Worm (Caenorhabditis elegans) whole organism, L2 larva: Measurements from ENCODE around the gene jac-1.

ENCODE experiments used
- C34F6.9 ChIP-seq: fragments of 150-350 bp; optimal IDR thresholded peaks from 2 replicates; lab custom pipeline; 2014; ENCODE audit warnings: missing biosample characterization, missing genetic modification characterization
- F13H6.1 ChIP-seq: sonication (generic microtip); optimal IDR thresholded peaks from 2 replicates; lab custom pipeline; 2016; ENCODE audit warnings: missing genetic modification characterization, missing compliant biosample characterization
- Y55F3AM.14 ChIP-seq: fragments of 200-800 bp; sonication (Bioruptor generic); optimal IDR thresholded peaks from 2 replicates; lab custom pipeline; 2018; ENCODE audit warnings: mild to moderate bottlenecking, missing genetic modification characterization, missing compliant biosample characterization
- ZK546.5 ChIP-seq: sonication (generic microtip); optimal IDR thresholded peaks from 2 replicates; lab custom pipeline; 2017; ENCODE audit warnings: missing biosample characterization, missing genetic modification characterization
- aly-2 ChIP-seq: fragments of 150-350 bp; optimal IDR thresholded peaks from 2 replicates; lab custom pipeline; 2014; ENCODE audit warnings: missing biosample characterization, missing genetic modification characterization
- ceh-16 ChIP-seq: fragments of 150-350 bp; optimal IDR thresholded peaks from 2 replicates; lab custom pipeline; 2014; ENCODE audit warnings: missing biosample characterization, missing genetic modification characterization
- ceh-82 ChIP-seq: fragments of 150-350 bp; optimal IDR thresholded peaks from 2 replicates; lab custom pipeline; 2014; ENCODE audit warnings: missing biosample characterization, missing genetic modification characterization
- crh-2 ChIP-seq: sonication (generic microtip); optimal IDR thresholded peaks from 2 replicates; lab custom pipeline; 2017; ENCODE audit warnings: missing biosample characterization, missing genetic modification characterization
- dmd-4 ChIP-seq: sonication (generic microtip); optimal IDR thresholded peaks from 2 replicates; lab custom pipeline; 2017; ENCODE audit warnings: missing biosample characterization, missing genetic modification characterization
- egl-27 ChIP-seq: sonication (generic microtip); optimal IDR thresholded peaks from 3 replicates; lab custom pipeline; 2017; ENCODE audit warnings: missing biosample characterization, missing genetic modification reagents, missing genetic modification characterization
- elt-3 ChIP-seq: sonication (generic microtip); optimal IDR thresholded peaks from 2 replicates; lab custom pipeline; 2017; ENCODE audit warnings: missing biosample characterization, missing genetic modification characterization
- gmeb-1 ChIP-seq: fragments of 150-350 bp; optimal IDR thresholded peaks from 2 replicates; lab custom pipeline; 2014; ENCODE audit warnings: missing biosample characterization, missing genetic modification characterization
- lin-11 ChIP-seq: fragments of 150-350 bp; sonication (generic microtip); optimal IDR thresholded peaks from 2 replicates; lab custom pipeline; 2014; ENCODE audit warnings: missing biosample characterization, missing genetic modification characterization, inconsistent platforms, mixed read lengths
- lin-13 ChIP-seq: fragments of 150-350 bp; optimal IDR thresholded peaks from 2 replicates; lab custom pipeline; 2014; ENCODE audit warnings: missing biosample characterization, missing genetic modification reagents, missing genetic modification characterization
- lsy-2 ChIP-seq, 2 experiments: fragments of 150-350 bp in 1 of 2; sonication (generic microtip) in 1 of 2; optimal IDR thresholded peaks; 2 replicates each; lab custom pipeline; 2014 to 2017; ENCODE audit warnings: missing biosample characterization in 2 of 2, missing genetic modification characterization in 2 of 2
- mab-5 ChIP-seq: fragments of 150-350 bp; optimal IDR thresholded peaks from 2 replicates; lab custom pipeline; 2014; ENCODE audit warnings: missing biosample characterization, missing genetic modification characterization
- mbf-1 ChIP-seq: sonication (generic microtip); optimal IDR thresholded peaks from 2 replicates; lab custom pipeline; 2017; ENCODE audit warnings: missing biosample characterization, missing genetic modification characterization
- nhr-10 ChIP-seq: sonication (generic microtip); optimal IDR thresholded peaks from 2 replicates; lab custom pipeline; 2017; ENCODE audit warnings: missing biosample characterization, missing genetic modification characterization
- nhr-129 ChIP-seq: fragments of 150-350 bp; optimal IDR thresholded peaks from 2 replicates; lab custom pipeline; 2014; ENCODE audit warnings: missing biosample characterization, missing genetic modification characterization
- nhr-21 ChIP-seq: fragments of 150-350 bp; optimal IDR thresholded peaks from 2 replicates; lab custom pipeline; 2014; ENCODE audit warnings: missing biosample characterization, missing genetic modification characterization
- nhr-23 ChIP-seq: fragments of 150-350 bp; optimal IDR thresholded peaks from 2 replicates; lab custom pipeline; 2014; ENCODE audit warnings: missing biosample characterization, missing genetic modification reagents, missing genetic modification characterization
- nhr-25 ChIP-seq: fragments of 150-350 bp; sonication (generic microtip); optimal IDR thresholded peaks from 3 replicates; lab custom pipeline; 2014; ENCODE audit warnings: missing biosample characterization, missing genetic modification characterization
- nhr-6 ChIP-seq: fragments of 150-350 bp; optimal IDR thresholded peaks from 2 replicates; lab custom pipeline; 2014; ENCODE audit warnings: missing biosample characterization, missing genetic modification characterization
- sma-3 ChIP-seq: sonication (generic microtip); optimal IDR thresholded peaks from 2 replicates; lab custom pipeline; 2016; ENCODE audit warnings: missing genetic modification reagents, missing genetic modification characterization, missing compliant biosample characterization
- sma-9 ChIP-seq, 2 experiments: fragments of 150-350 bp in 1 of 2; sonication (generic microtip) in 1 of 2; optimal IDR thresholded peaks; 2 replicates each; lab custom pipeline; 2014 to 2016; ENCODE audit warnings: missing genetic modification characterization in 2 of 2, mild to moderate bottlenecking in 1 of 2, missing biosample characterization in 1 of 2, missing compliant biosample characterization in 1 of 2, missing genetic modification reagents in 1 of 2, moderate library complexity in 1 of 2
- snpc-4 ChIP-seq: fragments of 150-350 bp; optimal IDR thresholded peaks from 2 replicates; lab custom pipeline; 2014; ENCODE audit warnings: missing biosample characterization, missing genetic modification characterization
- unc-55 ChIP-seq: fragments of 150-350 bp; sonication (generic microtip); optimal IDR thresholded peaks from 3 replicates; lab custom pipeline; 2014; ENCODE audit warnings: missing biosample characterization, missing genetic modification reagents, missing genetic modification characterization
- unc-62 ChIP-seq: fragments of 150-350 bp; optimal IDR thresholded peaks from 2 replicates; lab custom pipeline; 2014; ENCODE audit warnings: missing biosample characterization, missing genetic modification reagents, missing genetic modification characterization
- zag-1 ChIP-seq: fragments of 150-350 bp; optimal IDR thresholded peaks from 2 replicates; lab custom pipeline; 2014; ENCODE audit warnings: missing biosample characterization, missing genetic modification characterization
- ztf-1 ChIP-seq: fragments of 200-800 bp; sonication (Bioruptor generic); conservative IDR thresholded peaks from 2 replicates; pipeline ENCODE4 v1.3.6; 2022; ENCODE audit warnings: missing genetic modification characterization, missing compliant biosample characterization
- ztf-11 ChIP-seq: sonication (generic microtip); optimal IDR thresholded peaks from 2 replicates; lab custom pipeline; 2017; ENCODE audit warnings: missing biosample characterization, missing genetic modification characterization
- ztf-4 ChIP-seq: fragments of 150-350 bp; optimal IDR thresholded peaks from 2 replicates; lab custom pipeline; 2014; ENCODE audit warnings: missing biosample characterization, missing genetic modification characterization

Gene jac-1

ce11 chrIV:15999692-16000091, 27.0 kb downstream of the jac-1 start:
- TF ChIP-seq nhr-129 (tag; lab: Kevin White, UChicago): no peak
- no peak for TF ChIP-seq zag-1
- no peak for TF ChIP-seq mab-5
- no peak for TF ChIP-seq nhr-6
- no peak for TF ChIP-seq ztf-11 (tag; lab: Kevin White, UChicago)
- TF ChIP-seq sma-9 (GFP tag; optimal IDR thresholded peaks at IDR 0.05; lab: Kevin White, UChicago): no peak
- TF ChIP-seq sma-9 (tag; optimal IDR thresholded peaks at IDR 0.05; lab: Kevin White, UChicago): no peak
- no peak for TF ChIP-seq dmd-4 (tag; lab: Kevin White, UChicago)
- no peak for TF ChIP-seq unc-62 (GFP tag; lab: Kevin White, UChicago)

- no peak for TF ChIP-seq nhr-129 (tag; lab: Kevin White, UChicago)
- no peak for TF ChIP-seq ceh-82 (tag; lab: Kevin White, UChicago)
- TF ChIP-seq nhr-6: no peak
- TF ChIP-seq snpc-4 (tag; lab: Kevin White, UChicago): no peak
- no peak for TF ChIP-seq ceh-16 (tag; lab: Kevin White, UChicago)
- TF ChIP-seq, all 48 proteins: peak for 0
Measured at ce11 chrIV:15997906-15998305, 28.7 kb downstream of the jac-1 start.

ce11 chrIV:15994505-15994904, 32.1 kb downstream of the jac-1 start, which contains the start of gene Y105C5B.20:
TSS of gene Y105C5B.20 (minus strand) at chrIV:15994605.
- no peak for TF ChIP-seq zag-1
- TF ChIP-seq nhr-6: no peak
- TF ChIP-seq ztf-1 (GFP tag; lab: Robert Waterston, UW): no peak
- no peak for TF ChIP-seq mbf-1

- TF ChIP-seq ztf-4 (tag; lab: Kevin White, UChicago) (no peak), nhr-10 (tag; lab: Kevin White, UChicago) (no peak), mab-5 (no peak), sma-3 (GFP tag; lab: Kevin White, UChicago) (no peak), mbf-1 (no peak), nhr-21 (tag; lab: Kevin White, UChicago) (no peak)
Measured at ce11 chrIV:15991416-15991815, 35.2 kb downstream of the jac-1 start.

- TF ChIP-seq gmeb-1 (tag; lab: Kevin White, UChicago) (no peak), lin-13 (GFP tag; lab: Kevin White, UChicago) (peak; percentile 50), F13H6.1 (tag; lab: Kevin White, UChicago) (peak; percentile 40), nhr-23 (tag; lab: Kevin White, UChicago) (no peak), lin-11 (tag; lab: Kevin White, UChicago) (peak; percentile 19), mab-5 (no peak), unc-55 (GFP tag; lab: Kevin White, UChicago) (peak; percentile 73), C34F6.9 (tag; lab: Kevin White, UChicago) (peak; percentile 72), crh-2 (peak; percentile 42), nhr-21 (tag; lab: Kevin White, UChicago) (no peak)
Measured at ce11 chrIV:15983920-15984631, 42.6 kb downstream of the jac-1 start, which contains the start of gene Y105C5B.19. TSS of gene Y105C5B.19 (minus strand) at chrIV:15983970.

- TF ChIP-seq unc-62 (GFP tag; lab: Kevin White, UChicago): no peak
- no peak for TF ChIP-seq Y55F3AM.14 (GFP tag; lab: Kevin White, UChicago)
- TF ChIP-seq nhr-23 (tag; lab: Kevin White, UChicago): no peak
- TF ChIP-seq elt-3: no peak
- TF ChIP-seq C34F6.9 (tag; lab: Kevin White, UChicago): no peak
- TF ChIP-seq mbf-1: no peak
- no peak for TF ChIP-seq nhr-6
- TF ChIP-seq F13H6.1 (tag; lab: Kevin White, UChicago): no peak
- no peak for TF ChIP-seq egl-27 (tag; lab: Kevin White, UChicago)
- no peak for TF ChIP-seq lsy-2 (tag; optimal IDR thresholded peaks at IDR 0.05; lab: Kevin White, UChicago)
- no peak for TF ChIP-seq ZK546.5 (tag; lab: Kevin White, UChicago)
- TF ChIP-seq sma-3 (GFP tag; lab: Kevin White, UChicago): no peak
- TF ChIP-seq nhr-25 (tag; lab: Kevin White, UChicago): no peak
- TF ChIP-seq mab-5: no peak
- no peak for TF ChIP-seq aly-2
- no peak for TF ChIP-seq ztf-1 (GFP tag; lab: Robert Waterston, UW)
- TF ChIP-seq ceh-82 (tag; lab: Kevin White, UChicago): no peak
Measured at ce11 chrIV:15964307-15964706, 62.3 kb downstream of the jac-1 start, which contains the start of gene Y105C5B.18. TSS of gene Y105C5B.18 (plus strand) at chrIV:15964607.
